Worm (Caenorhabditis elegans): ENCODE results near the gene F42A10.5.

DNA sequence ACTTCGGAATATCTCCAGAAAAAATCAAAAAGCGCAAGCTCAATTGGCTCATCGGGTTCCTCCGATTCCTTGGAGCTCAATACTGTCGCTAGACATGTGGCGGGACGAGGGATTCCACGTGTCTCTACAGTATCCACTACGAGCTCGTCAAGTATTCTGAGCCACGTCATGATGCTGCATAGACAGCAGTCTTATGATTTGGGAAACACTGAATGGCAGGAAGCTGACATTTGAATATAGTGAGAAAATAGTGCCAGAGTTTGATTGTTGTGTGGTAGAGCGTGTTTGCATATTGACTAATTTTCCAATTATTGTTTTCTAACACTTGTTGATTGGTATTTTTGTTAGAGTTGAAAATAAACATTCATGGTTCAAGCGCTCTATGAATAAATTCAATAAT is 9.9 kb downstream of the F42A10.5 start:
- TF ChIP-seq ref-1 (GFP tag; conservative IDR thresholded peaks at IDR 0.05) (no peak), T22C8.4 (GFP tag; IDR thresholded peaks at IDR 0.05) (no peak), tab-1 (GFP tag; IDR thresholded peaks at IDR 0.05) (no peak), ztf-29 (GFP tag; IDR thresholded peaks at IDR 0.05) (no peak), klf-2 (GFP tag; conservative IDR thresholded peaks at IDR 0.05) (no peak), cog-1 (tag; optimal IDR thresholded peaks at IDR 0.05) (no peak), flt-1 (GFP tag; IDR thresholded peaks at IDR 0.05) (no peak), med-1 (GFP tag; optimal IDR thresholded peaks at IDR 0.05; ENCODE audit: insufficient read depth) (no peak)
